Worm (Caenorhabditis elegans) whole organism, L4 larva: ENCODE measurements around the gene F32H5.3.

Experiments
- Y5F2A.4 ChIP-seq: fragments of 200-800 bp; sonication (Bioruptor generic); optimal IDR thresholded peaks from 2 replicates; lab custom pipeline; 2018; ENCODE audit warnings: mild to moderate bottlenecking, missing genetic modification characterization, missing compliant biosample characterization
- duxl-1 ChIP-seq: sonication (generic microtip); optimal IDR thresholded peaks from 2 replicates; lab custom pipeline; 2016; ENCODE audit warnings: mild to moderate bottlenecking, missing genetic modification characterization, moderate library complexity, missing compliant biosample characterization; ENCODE audit not compliant: poor library complexity
- nhr-237 ChIP-seq: sonication (generic microtip); optimal IDR thresholded peaks from 2 replicates; lab custom pipeline; 2017; ENCODE audit warnings: missing biosample characterization, missing genetic modification characterization

DNA sequence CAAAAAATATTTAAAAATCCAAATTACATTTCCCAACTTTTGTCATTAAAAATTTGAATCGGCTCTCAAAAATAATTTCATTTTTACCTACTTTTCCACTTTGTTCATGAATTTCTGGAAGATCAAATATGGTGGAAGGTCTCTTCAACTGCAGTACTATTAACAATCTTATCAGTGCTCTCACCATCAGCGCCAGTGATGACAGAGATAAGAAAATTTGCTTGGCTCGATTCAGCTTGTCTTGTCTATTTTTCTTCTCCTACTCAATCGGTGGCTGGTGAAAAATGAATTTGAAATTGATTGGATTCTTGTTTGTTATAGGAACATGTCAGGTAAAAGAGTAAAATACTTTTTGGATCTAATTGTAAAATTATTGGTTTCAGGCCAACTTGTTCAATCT, 21.8 kb downstream of the F32H5.3 start, which contains the start of gene cpz-2:
- TF ChIP-seq Y5F2A.4 (GFP tag; lab: Kevin White, UChicago): no peak
- no peak for TF ChIP-seq duxl-1
- TF ChIP-seq nhr-237: no peak
